Fruit fly (Drosophila melanogaster): ENCODE measurements around the gene Dci.

The Dci gene

DNA sequence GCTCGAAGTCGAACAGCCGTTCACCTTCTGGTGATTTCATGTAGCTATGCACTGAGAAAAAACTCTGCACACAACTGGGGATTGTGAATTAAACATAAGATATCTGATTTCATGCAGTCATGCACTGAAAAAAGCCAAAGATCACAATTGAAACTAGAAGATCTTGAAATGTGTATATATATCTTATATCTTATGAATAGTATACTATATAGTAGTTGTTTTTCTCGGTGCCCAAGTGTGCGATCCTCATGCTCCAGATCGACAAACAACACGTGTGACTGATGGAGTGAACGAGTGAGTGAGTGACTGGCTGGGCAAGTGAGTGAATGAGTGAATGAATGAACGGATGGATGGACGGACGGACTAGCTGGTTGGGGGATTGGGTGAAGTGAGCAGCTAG lies 29.2 kb upstream of the Dci start (continued):
- TF ChIP-seq CG11247 (GFP tag; IDR thresholded peaks at IDR 0.05) (peak; percentile 38; the same call in 1 of the 2 replicates), CG10274 (GFP tag; optimal IDR thresholded peaks at IDR 0.05) (peak; percentile 42), Nf-YC (tag; optimal IDR thresholded peaks at IDR 0.05) (peak; percentile 35), ewg (GFP tag; optimal IDR thresholded peaks at IDR 0.05) (peak; percentile 46), Drgx (GFP tag; IDR thresholded peaks at IDR 0.05) (peak; percentile 72), CG14441 (GFP tag; IDR thresholded peaks at IDR 0.05) (peak; percentile 63), Asciz (GFP tag; optimal IDR thresholded peaks at IDR 0.05) (peak; percentile 71), pum (GFP tag; optimal IDR thresholded peaks at IDR 0.05) (no peak), Hand (GFP tag; optimal IDR thresholded peaks at IDR 0.05) (no peak), pita (GFP tag; optimal IDR thresholded peaks at IDR 0.05) (no peak), CG1832 (GFP tag; optimal IDR thresholded peaks at IDR 0.05) (no peak), bowl (GFP tag; IDR thresholded peaks at IDR 0.05) (peak; percentile 22; the same call in 1 of the 2 replicates), fd64A (GFP tag; optimal IDR thresholded peaks at IDR 0.05) (peak; percentile 49), yki (optimal IDR thresholded peaks at IDR 0.05) (no peak), CG6689 (GFP tag; IDR thresholded peaks at IDR 0.05) (peak; percentile 80), Pdp1 (GFP tag; optimal IDR thresholded peaks at IDR 0.05) (peak in 1 of 2 experiments; percentile 51), tup (GFP tag; optimal IDR thresholded peaks at IDR 0.05) (no peak), CG32532 (GFP tag; IDR thresholded peaks at IDR 0.05) (peak; percentile 76), GATAe (GFP tag; conservative IDR thresholded peaks at IDR 0.05) (no peak), wor (GFP tag; IDR thresholded peaks at IDR 0.05) (peak; percentile 48; the same call in 1 of the 2 replicates), gfzf (GFP tag; optimal IDR thresholded peaks at IDR 0.05) (no peak), CG2875 (GFP tag; optimal IDR thresholded peaks at IDR 0.05) (peak; percentile 76), CG4282 (GFP tag; optimal IDR thresholded peaks at IDR 0.05) (no peak), ind (GFP tag; optimal IDR thresholded peaks at IDR 0.05) (peak; percentile 70), Xrp1 (GFP tag; IDR thresholded peaks at IDR 0.05) (peak; percentile 82), CG9797 (GFP tag; optimal IDR thresholded peaks at IDR 0.05) (peak; percentile 8), CG6272 (GFP tag; IDR thresholded peaks at IDR 0.05) (0 out of 2 replicates have a peak, but pooled peaks have one; percentile 23), D19B (GFP tag; optimal IDR thresholded peaks at IDR 0.05) (peak; percentile 30)

DNA sequence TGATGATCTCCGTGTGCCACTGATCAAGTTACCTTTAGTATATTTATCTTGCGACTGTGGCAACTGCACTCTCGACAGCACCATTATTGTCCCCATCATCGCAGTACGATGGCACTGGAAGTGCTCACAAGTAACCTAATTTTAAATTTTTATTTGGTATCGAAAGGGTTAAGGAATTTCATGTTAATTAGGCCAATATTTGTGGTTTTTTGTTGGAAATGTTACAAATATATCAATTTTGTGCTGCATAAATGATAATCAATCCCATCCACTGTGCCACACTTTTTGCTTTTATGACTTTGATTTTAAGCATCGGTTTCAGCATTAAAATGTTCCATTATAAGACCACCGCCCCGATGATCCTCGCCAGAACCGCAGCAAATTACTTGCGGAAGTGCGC lies 28.5 kb upstream of the Dci start:
- TF ChIP-seq CG8290 (GFP tag; optimal IDR thresholded peaks at IDR 0.05) (no peak), CG8290 (tag; optimal IDR thresholded peaks at IDR 0.05) (no peak), CG10209 (GFP tag; optimal IDR thresholded peaks at IDR 0.05) (no peak), sim (GFP tag; IDR thresholded peaks at IDR 0.05) (no peak), ken (GFP tag; IDR thresholded peaks at IDR 0.05) (no peak), CG1529 (GFP tag; optimal IDR thresholded peaks at IDR 0.05) (no peak), HLH54F (GFP tag; optimal IDR thresholded peaks at IDR 0.05) (no peak), nom (GFP tag; optimal IDR thresholded peaks at IDR 0.05) (peak; percentile 17), sens (GFP tag) (peak; percentile 57), row (GFP tag; IDR thresholded peaks at IDR 0.05) (0 out of 3 replicates have a peak, but pooled peaks have one; percentile 10), CG8478 (optimal IDR thresholded peaks at IDR 0.05) (no peak), CG14050 (GFP tag; IDR thresholded peaks at IDR 0.05) (no peak), bsh (GFP tag; optimal IDR thresholded peaks at IDR 0.05) (peak in 1 of 2 experiments; percentile 9), CG30403 (GFP tag; optimal IDR thresholded peaks at IDR 0.05) (no peak), Drgx (GFP tag; IDR thresholded peaks at IDR 0.05) (peak; percentile 58), CG11085 (GFP tag; IDR thresholded peaks at IDR 0.05) (no peak), so (GFP tag; IDR thresholded peaks at IDR 0.05) (no peak), kni (GFP tag; optimal IDR thresholded peaks at IDR 0.05) (no peak), lbe (GFP tag; optimal IDR thresholded peaks at IDR 0.05) (peak; percentile 42), Atf-2 (GFP tag; optimal IDR thresholded peaks at IDR 0.05) (no peak), Trl (optimal IDR thresholded peaks at IDR 0.05) (no peak), Trl (GFP tag; optimal IDR thresholded peaks at IDR 0.05) (no peak)

Measured in whole organism, embryonic.